Fruit fly (Drosophila melanogaster): ENCODE results near the gene Pglym87.
A peak's percentile ranks its signal among the peaks of the same experiment; 100 is the strongest.

Pglym87 gene

dm6 chr3R:12250204-12250603 is 17.7 kb upstream of the Pglym87 start (continued):
- peak; percentile 60 for TF ChIP-seq ATbp (GFP tag; optimal IDR thresholded peaks at IDR 0.05)
- TF ChIP-seq prd (optimal IDR thresholded peaks at IDR 0.05) = no peak
- TF ChIP-seq prd (GFP tag; IDR thresholded peaks at IDR 0.05) = no peak
- TF ChIP-seq CG9797 (GFP tag; optimal IDR thresholded peaks at IDR 0.05) = no peak
- TF ChIP-seq Nf-YB (GFP tag; optimal IDR thresholded peaks at IDR 0.05) = no peak
- TF ChIP-seq grn (GFP tag; optimal IDR thresholded peaks at IDR 0.05) = no peak
- no peak for TF ChIP-seq Rx (GFP tag; IDR thresholded peaks at IDR 0.05)
- TF ChIP-seq PHDP (tag; optimal IDR thresholded peaks at IDR 0.05) = no peak
- TF ChIP-seq CG8359 (GFP tag; optimal IDR thresholded peaks at IDR 0.05; ENCODE audit: borderline replicate concordance) = peak; percentile 12
- peak; percentile 53 for TF ChIP-seq CG15479 (GFP tag; optimal IDR thresholded peaks at IDR 0.05)
- no peak for TF ChIP-seq vfl (GFP tag; optimal IDR thresholded peaks at IDR 0.05)
- no peak for TF ChIP-seq Blimp-1 (GFP tag; optimal IDR thresholded peaks at IDR 0.05)
- TF ChIP-seq slbo (GFP tag; IDR thresholded peaks at IDR 0.05) = no peak
- TF ChIP-seq nmo (GFP tag; optimal IDR thresholded peaks at IDR 0.05) = no peak
- TF ChIP-seq CG13287 (GFP tag; IDR thresholded peaks at IDR 0.05; ENCODE audit: partially characterized antibody) = no peak
- no peak for TF ChIP-seq CG11398 (GFP tag; optimal IDR thresholded peaks at IDR 0.05)
- TF ChIP-seq CG3407 (GFP tag; optimal IDR thresholded peaks at IDR 0.05) = peak; percentile 36
- peak; percentile 42 for TF ChIP-seq wek (GFP tag; optimal IDR thresholded peaks at IDR 0.05)
- TF ChIP-seq ac (GFP tag; optimal IDR thresholded peaks at IDR 0.05) = peak; percentile 5
- no peak for TF ChIP-seq CG15073 (GFP tag; optimal IDR thresholded peaks at IDR 0.05)
- no peak for TF ChIP-seq D19A (tag; optimal IDR thresholded peaks at IDR 0.05)
- no peak for TF ChIP-seq vvl (GFP tag; IDR thresholded peaks at IDR 0.05)
- no peak for TF ChIP-seq CG15514 (GFP tag; optimal IDR thresholded peaks at IDR 0.05)
- TF ChIP-seq CG33557 (GFP tag; optimal IDR thresholded peaks at IDR 0.05) = peak; percentile 4
- peak; percentile 22 for TF ChIP-seq org-1 (GFP tag; optimal IDR thresholded peaks at IDR 0.05)
- TF ChIP-seq stc (GFP tag; IDR thresholded peaks at IDR 0.05) = no peak
- TF ChIP-seq bsh (GFP tag; optimal IDR thresholded peaks at IDR 0.05) = peak in 1 of 2 experiments; percentile 19
- TF ChIP-seq Mrtf (GFP tag; IDR thresholded peaks at IDR 0.05) = no peak
- TF ChIP-seq B-H1 (GFP tag; IDR thresholded peaks at IDR 0.05) = no peak
- no peak for TF ChIP-seq CG9437 (GFP tag; optimal IDR thresholded peaks at IDR 0.05)
- peak; percentile 8 for TF ChIP-seq fd64A (GFP tag; optimal IDR thresholded peaks at IDR 0.05)
- no peak for TF ChIP-seq HmgZ (tag; optimal IDR thresholded peaks at IDR 0.05)
- TF ChIP-seq bab2 (GFP tag; optimal IDR thresholded peaks at IDR 0.05) = no peak
- no peak for TF ChIP-seq Bteb2 (GFP tag; optimal IDR thresholded peaks at IDR 0.05)
- peak; percentile 71 for TF ChIP-seq sens (GFP tag)
- no peak for TF ChIP-seq chn (GFP tag; optimal IDR thresholded peaks at IDR 0.05)
- TF ChIP-seq ro (GFP tag; IDR thresholded peaks at IDR 0.05) = no peak
- no peak for TF ChIP-seq esg (GFP tag; conservative IDR thresholded peaks at IDR 0.05)
- TF ChIP-seq CrebB (tag; optimal IDR thresholded peaks at IDR 0.05) = no peak
- TF ChIP-seq pros (GFP tag; optimal IDR thresholded peaks at IDR 0.05) = no peak
- TF ChIP-seq Atf-2 (GFP tag; optimal IDR thresholded peaks at IDR 0.05) = no peak
- no peak for TF ChIP-seq Rfx (GFP tag; IDR thresholded peaks at IDR 0.05)
- no peak for TF ChIP-seq cg (GFP tag; optimal IDR thresholded peaks at IDR 0.05)
- TF ChIP-seq CG9727 (GFP tag; optimal IDR thresholded peaks at IDR 0.05) = no peak
- TF ChIP-seq CG3281 (GFP tag; optimal IDR thresholded peaks at IDR 0.05) = no peak
- TF ChIP-seq nom (GFP tag; optimal IDR thresholded peaks at IDR 0.05) = no peak
- no peak for TF ChIP-seq Adf1 (GFP tag; IDR thresholded peaks at IDR 0.05)
- no peak for TF ChIP-seq rib (GFP tag; IDR thresholded peaks at IDR 0.05)
- TF ChIP-seq Drgx (GFP tag; IDR thresholded peaks at IDR 0.05) = no peak
- TF ChIP-seq CG32532 (GFP tag; IDR thresholded peaks at IDR 0.05) = no peak
- no peak for TF ChIP-seq ranshi (GFP tag; IDR thresholded peaks at IDR 0.05)
- no peak for TF ChIP-seq Dfd (GFP tag; optimal IDR thresholded peaks at IDR 0.05)
